Worm (Caenorhabditis elegans) whole organism, mixed stage, embryonic: ENCODE measurements around the gene srw-139.

Experiments used
- ces-1 ChIP-seq: fragments of 150-350 bp; optimal IDR thresholded peaks from 2 replicates; lab custom pipeline; 2014; ENCODE audit warnings: missing biosample characterization, missing genetic modification reagents, missing genetic modification characterization
- lsy-2 ChIP-seq: fragments of 150-350 bp; optimal IDR thresholded peaks from 2 replicates; lab custom pipeline; 2014; ENCODE audit warnings: missing biosample characterization, missing genetic modification characterization
- nhr-28 ChIP-seq: fragments of 150-350 bp; optimal IDR thresholded peaks from 2 replicates; lab custom pipeline; 2014; ENCODE audit warnings: missing biosample characterization, missing genetic modification characterization
- sem-2 ChIP-seq: fragments of 200-800 bp; sonication (Bioruptor generic); optimal IDR thresholded peaks from 2 replicates; lab custom pipeline; 2018; ENCODE audit warnings: mild to moderate bottlenecking, missing genetic modification characterization, missing compliant biosample characterization
- unc-39 ChIP-seq: fragments of 150-350 bp; optimal IDR thresholded peaks from 2 replicates; lab custom pipeline; 2014; ENCODE audit warnings: missing biosample characterization, missing genetic modification characterization
- unc-62 ChIP-seq: fragments of 150-350 bp; optimal IDR thresholded peaks from 2 replicates; lab custom pipeline; 2014; ENCODE audit warnings: missing biosample characterization, missing genetic modification reagents, missing genetic modification characterization

DNA sequence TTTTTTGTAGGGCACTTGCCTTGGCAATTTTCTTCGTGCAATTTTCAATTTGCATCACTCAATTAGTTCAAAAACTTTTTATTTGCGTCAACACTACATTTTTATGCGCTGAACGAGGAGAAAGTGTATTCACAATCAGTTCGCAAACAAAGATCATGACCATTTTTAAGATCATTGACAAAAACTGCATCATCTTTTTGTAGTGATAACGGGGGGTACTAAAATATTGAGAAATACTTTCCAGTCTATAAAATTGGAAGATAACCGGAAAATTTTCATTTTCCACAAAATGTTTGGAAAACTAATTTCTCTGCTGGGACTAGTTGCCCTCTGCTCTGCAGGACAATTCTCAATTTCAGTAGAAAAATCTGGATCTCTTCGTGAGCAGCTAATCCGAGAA lies 39.1 kb upstream of the srw-139 start, which contains the start of gene asp-8:
- TF ChIP-seq unc-62 (GFP tag; lab: Kevin White, UChicago) (no peak), lsy-2 (tag; lab: Kevin White, UChicago) (no peak), nhr-28 (tag; lab: Kevin White, UChicago) (no peak), ces-1 (GFP tag; lab: Kevin White, UChicago) (no peak), unc-39 (tag; lab: Kevin White, UChicago) (no peak), sem-2 (GFP tag; lab: Kevin White, UChicago) (no peak)
